Worm (Caenorhabditis elegans) whole organism, L1 larva: Measurements from ENCODE around the gene cex-2.

ENCODE experiments used
- dsc-1 ChIP-seq: sonication (generic microtip); optimal IDR thresholded peaks from 2 replicates; lab custom pipeline; 2016; ENCODE audit warnings: mild to moderate bottlenecking, missing genetic modification characterization, missing compliant biosample characterization
- efl-1 ChIP-seq, 4 experiments: fragments of 150-350 bp; optimal IDR thresholded peaks in 3 of 4; peaks in 1 of 4; 1 replicate in 1 of 4; 2 replicates in 3 of 4; lab custom pipeline; 2014; ENCODE audit warnings: missing biosample characterization in 2 of 4, missing genetic modification characterization in 2 of 4, missing genetic modification reagents in 2 of 4
- egl-27 ChIP-seq, 2 experiments: fragments of 150-350 bp in 1 of 2; sonication (generic microtip); optimal IDR thresholded peaks; 3 replicates each; lab custom pipeline; 2017 to 2018; ENCODE audit warnings: missing biosample characterization in 2 of 2, missing genetic modification characterization in 2 of 2, missing genetic modification reagents in 2 of 2
- lin-39 ChIP-seq: fragments of 150-350 bp; optimal IDR thresholded peaks from 2 replicates; lab custom pipeline; 2014; ENCODE audit warnings: missing biosample characterization, missing genetic modification reagents, missing genetic modification characterization
- mab-9 ChIP-seq: fragments of 200-800 bp; sonication (Bioruptor generic); IDR thresholded peaks from 2 replicates; pipeline ENCODE4 v1.3.6; 2022; ENCODE audit warnings: missing genetic modification reagents, missing genetic modification characterization, missing compliant biosample characterization
- mdl-1 ChIP-seq, 2 experiments: fragments of 150-350 bp; optimal IDR thresholded peaks; 2 replicates each; lab custom pipeline; 2014 to 2017; ENCODE audit warnings: missing biosample characterization in 2 of 2, missing genetic modification characterization in 2 of 2, inconsistent platforms in 1 of 2
- nhr-85 ChIP-seq: sonication (generic microtip); peaks from one replicate; lab custom pipeline; 2016; ENCODE audit warnings: missing genetic modification characterization, inconsistent platforms, missing compliant biosample characterization
- pqm-1 ChIP-seq: sonication (generic microtip); optimal IDR thresholded peaks from 3 replicates; lab custom pipeline; 2017; ENCODE audit warnings: missing biosample characterization, missing genetic modification characterization
- sup-37 ChIP-seq: fragments of 200-800 bp; sonication (Bioruptor generic); optimal IDR thresholded peaks from 2 replicates; lab custom pipeline; 2018; ENCODE audit warnings: mild to moderate bottlenecking, missing genetic modification characterization, missing compliant biosample characterization
- unc-130 ChIP-seq: fragments of 150-350 bp; optimal IDR thresholded peaks from 2 replicates; lab custom pipeline; 2017; ENCODE audit warnings: missing biosample characterization, missing genetic modification characterization, inconsistent platforms
- unc-62 ChIP-seq: fragments of 150-350 bp; optimal IDR thresholded peaks from 2 replicates; lab custom pipeline; 2014; ENCODE audit warnings: missing biosample characterization, missing genetic modification reagents, missing genetic modification characterization
- unc-98 ChIP-seq: fragments of 200-800 bp; sonication (Bioruptor generic); IDR thresholded peaks from 2 replicates; pipeline ENCODE4 v1.3.6; 2022; ENCODE audit warnings: missing genetic modification characterization, missing compliant biosample characterization
- ztf-11 ChIP-seq, 2 experiments: sonication (generic microtip); optimal IDR thresholded peaks; 2 replicates each; lab custom pipeline; 2016 to 2017; ENCODE audit warnings: missing genetic modification characterization in 2 of 2, missing biosample characterization in 1 of 2, missing compliant biosample characterization in 1 of 2
- ztf-4 ChIP-seq: fragments of 150-350 bp; optimal IDR thresholded peaks from 2 replicates; lab custom pipeline; 2014; ENCODE audit warnings: missing biosample characterization, missing genetic modification characterization

DNA sequence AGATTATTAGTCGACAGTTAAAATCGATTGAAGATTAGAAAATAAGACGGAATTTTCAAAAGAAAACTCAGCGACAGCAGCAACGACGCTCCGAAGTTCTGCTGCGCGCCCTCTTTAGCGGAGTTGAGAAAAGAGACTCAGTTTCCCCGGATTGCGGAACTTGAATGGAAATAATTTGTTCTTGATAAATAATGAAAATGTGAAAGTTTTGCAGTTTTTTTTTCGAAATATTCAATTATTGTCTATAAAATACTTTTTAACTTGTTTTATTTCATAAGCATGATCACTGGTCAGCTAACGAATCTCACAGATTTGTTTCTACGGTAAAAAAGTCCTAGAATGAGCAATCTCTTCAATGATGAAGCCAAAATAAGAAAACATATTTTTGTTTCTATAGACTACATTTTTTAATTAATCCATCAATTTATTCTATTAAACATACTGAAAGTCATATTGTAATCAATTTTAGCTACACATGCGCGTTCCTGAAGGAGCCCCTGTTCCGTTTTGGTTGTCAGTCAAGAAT lies 22.3 kb upstream of the cex-2 start, which contains the start of the genes cec-3 and T09A5.15:
- TF ChIP-seq lin-39 (tag; lab: Kevin White, UChicago): no peak
- TF ChIP-seq pqm-1 (tag; lab: Kevin White, UChicago): no peak
- no peak for TF ChIP-seq egl-27 (tag; optimal IDR thresholded peaks at IDR 0.05; lab: Kevin White, UChicago)
- no peak for TF ChIP-seq mdl-1 (tag; optimal IDR thresholded peaks at IDR 0.05; lab: Kevin White, UChicago)
- no peak for TF ChIP-seq unc-98 (GFP tag; lab: Robert Waterston, UW)
- peak; percentile 47 for TF ChIP-seq dsc-1 (tag; lab: Kevin White, UChicago)
- peak; percentile 40 for TF ChIP-seq nhr-85 (tag; lab: Kevin White, UChicago)
- TF ChIP-seq efl-1 (optimal IDR thresholded peaks at IDR 0.05; lab: Kevin White, UChicago): peak; percentile 54 to 65
- peak; percentile 53 to 96 for TF ChIP-seq efl-1 (GFP tag; optimal IDR thresholded peaks at IDR 0.05 in 1 of 2; lab: Kevin White, UChicago)
- TF ChIP-seq unc-130 (tag; lab: Kevin White, UChicago): no peak
- no peak for TF ChIP-seq ztf-4 (tag; lab: Kevin White, UChicago)
- no peak for TF ChIP-seq sup-37
- TF ChIP-seq unc-62 (GFP tag; lab: Kevin White, UChicago): no peak
- TF ChIP-seq mab-9: no peak
- TF ChIP-seq ztf-11 (tag; optimal IDR thresholded peaks at IDR 0.05; lab: Kevin White, UChicago): peak in 1 of 2 experiments; percentile 63
